Worm (Caenorhabditis elegans) whole organism, midembryonic: ENCODE results near the gene trpp-1.

Experiments used
- cog-1 ChIP-seq: sonication (generic microtip); optimal IDR thresholded peaks from 2 replicates; lab custom pipeline; 2016; ENCODE audit warnings: missing genetic modification characterization, missing compliant biosample characterization
- flt-1 ChIP-seq: fragments of 200-800 bp; sonication (Bioruptor generic); IDR thresholded peaks from 2 replicates; pipeline ENCODE4 v1.3.6; 2022; ENCODE audit warnings: missing genetic modification characterization, missing compliant biosample characterization
- klf-2 ChIP-seq: fragments of 200-800 bp; sonication (Bioruptor generic); conservative IDR thresholded peaks from 2 replicates; pipeline ENCODE4 v1.3.6; 2022; ENCODE audit warnings: missing genetic modification reagents, missing genetic modification characterization, missing compliant biosample characterization
- med-1 ChIP-seq: sonication (generic microtip); optimal IDR thresholded peaks from 2 replicates; lab custom pipeline; 2017; ENCODE audit warnings: missing genetic modification characterization, mild to moderate bottlenecking, missing compliant biosample characterization, antibody characterized with exemption, missing genetic modification reagents; ENCODE audit not compliant: insufficient read depth
- ref-1 ChIP-seq: fragments of 200-800 bp; sonication (Bioruptor generic); conservative IDR thresholded peaks from 2 replicates; pipeline ENCODE4 v1.3.6; 2022; ENCODE audit warnings: missing genetic modification reagents, missing genetic modification characterization, missing compliant biosample characterization
- tab-1 ChIP-seq: fragments of 200-800 bp; sonication (Bioruptor generic); IDR thresholded peaks from 2 replicates; pipeline ENCODE4 v1.3.6; 2022; ENCODE audit warnings: missing genetic modification characterization, missing compliant biosample characterization
- ztf-23 ChIP-seq: fragments of 200-800 bp; sonication (Bioruptor generic); IDR thresholded peaks from 2 replicates; pipeline ENCODE4 v1.3.6; 2022; ENCODE audit warnings: missing genetic modification reagents, missing genetic modification characterization, missing compliant biosample characterization
- ztf-29 ChIP-seq: fragments of 200-800 bp; sonication (Bioruptor generic); IDR thresholded peaks from 2 replicates; pipeline ENCODE4 v1.3.6; 2022; ENCODE audit warnings: missing genetic modification reagents, missing genetic modification characterization, missing compliant biosample characterization

ce11 chrV:251652-252051, 50.3 kb downstream of the trpp-1 start, which contains the start of gene oac-39:
- no peak for TF ChIP-seq ref-1
- no peak for TF ChIP-seq cog-1 (tag; lab: Kevin White, UChicago)
- TF ChIP-seq flt-1 (GFP tag; lab: Robert Waterston, UW), result no peak
- no peak for TF ChIP-seq med-1 (GFP tag; lab: Kevin White, UChicago)
- no peak for TF ChIP-seq ztf-23 (GFP tag; lab: Robert Waterston, UW)
- no peak for TF ChIP-seq tab-1 (GFP tag; lab: Robert Waterston, UW)
- no peak for TF ChIP-seq ztf-29 (GFP tag; lab: Robert Waterston, UW)
- no peak for TF ChIP-seq klf-2 (GFP tag; lab: Robert Waterston, UW)
